Fruit fly (Drosophila melanogaster): ENCODE results near the gene Cbp80.
A peak's percentile ranks its signal among the peaks of the same experiment; 100 is the strongest.

The Cbp80 gene

dm6 chrX:4614945-4615344, 34.9 kb upstream of the Cbp80 start:
- TF ChIP-seq CG3919 (GFP tag; optimal IDR thresholded peaks at IDR 0.05) (peak; percentile 2), Eip78C (GFP tag) (peak; percentile 37), Smox (GFP tag; optimal IDR thresholded peaks at IDR 0.05) (peak; percentile 31), svp (GFP tag) (peak; percentile 52), net (GFP tag; optimal IDR thresholded peaks at IDR 0.05) (peak; percentile 25), Met (GFP tag; optimal IDR thresholded peaks at IDR 0.05) (peak; percentile 18), CG6854 (GFP tag; optimal IDR thresholded peaks at IDR 0.05) (no peak), Blimp-1 (GFP tag; optimal IDR thresholded peaks at IDR 0.05) (no peak), dsx (GFP tag; optimal IDR thresholded peaks at IDR 0.05; ENCODE audit: poor library complexity, severe bottlenecking) (no peak), fd59A (GFP tag; optimal IDR thresholded peaks at IDR 0.05) (no peak), Gug (GFP tag; IDR thresholded peaks at IDR 0.05) (peak; percentile 33), esn (GFP tag; optimal IDR thresholded peaks at IDR 0.05) (peak; percentile 43), Lpt (GFP tag; optimal IDR thresholded peaks at IDR 0.05) (no peak), CG32006 (GFP tag; optimal IDR thresholded peaks at IDR 0.05) (peak; percentile 4), Sox15 (GFP tag; optimal IDR thresholded peaks at IDR 0.05) (no peak), CG16779 (tag; optimal IDR thresholded peaks at IDR 0.05) (no peak), CG8319 (GFP tag; optimal IDR thresholded peaks at IDR 0.05) (no peak), CG1621 (tag; optimal IDR thresholded peaks at IDR 0.05) (no peak), CG10631 (GFP tag; optimal IDR thresholded peaks at IDR 0.05) (peak; percentile 8), fkh (GFP tag; optimal IDR thresholded peaks at IDR 0.05) (no peak), CG11294 (GFP tag; IDR thresholded peaks at IDR 0.05) (no peak), CG8632 (GFP tag; optimal IDR thresholded peaks at IDR 0.05) (no peak), CG34406 (GFP tag; optimal IDR thresholded peaks at IDR 0.05) (peak; percentile 7), lz (GFP tag; optimal IDR thresholded peaks at IDR 0.05) (peak; percentile 20), ss (GFP tag; optimal IDR thresholded peaks at IDR 0.05) (no peak), Hr38 (GFP tag; optimal IDR thresholded peaks at IDR 0.05) (no peak), CG10669 (GFP tag; optimal IDR thresholded peaks at IDR 0.05) (no peak), vri (GFP tag; optimal IDR thresholded peaks at IDR 0.05) (no peak), acj6 (GFP tag; optimal IDR thresholded peaks at IDR 0.05) (peak; percentile 25), CG6163 (GFP tag; IDR thresholded peaks at IDR 0.05) (peak; percentile 33; the same call in 1 of the 3 replicates), Eip93F (GFP tag; optimal IDR thresholded peaks at IDR 0.05) (no peak), CG6276 (GFP tag; optimal IDR thresholded peaks at IDR 0.05) (no peak), CG7368 (GFP tag; optimal IDR thresholded peaks at IDR 0.05) (peak; percentile 18), OdsH (GFP tag; optimal IDR thresholded peaks at IDR 0.05) (peak; percentile 29), Hr39 (GFP tag; optimal IDR thresholded peaks at IDR 0.05) (peak; percentile 63), CG15336 (GFP tag; IDR thresholded peaks at IDR 0.05) (0 out of 2 replicates have a peak, but pooled peaks have one; percentile 10), cyc (GFP tag; optimal IDR thresholded peaks at IDR 0.05) (peak; percentile 40), Ets21C (GFP tag; optimal IDR thresholded peaks at IDR 0.05) (peak; percentile 8), CG6792 (GFP tag; optimal IDR thresholded peaks at IDR 0.05) (no peak), eg (GFP tag; IDR thresholded peaks at IDR 0.05) (peak; percentile 52; the same call in 1 of the 3 replicates), CG3032 (tag; optimal IDR thresholded peaks at IDR 0.05) (no peak), CG31627 (GFP tag; optimal IDR thresholded peaks at IDR 0.05) (peak; percentile 33), pdm3 (GFP tag; optimal IDR thresholded peaks at IDR 0.05) (peak; percentile 11), Eip75B (GFP tag; optimal IDR thresholded peaks at IDR 0.05) (peak; percentile 8), CG8119 (GFP tag; IDR thresholded peaks at IDR 0.05) (0 out of 3 replicates have a peak, but pooled peaks have one; percentile 13), topi (GFP tag; optimal IDR thresholded peaks at IDR 0.05) (peak; percentile 50)

Measured in whole organism, prepupa.